Fruit fly (Drosophila melanogaster): ENCODE results near the gene Ets65A.

The Ets65A gene

dm6 chr3L:6085988-6086387, 11.4 kb upstream of the Ets65A start (continued):
- no peak for TF ChIP-seq prd (optimal IDR thresholded peaks at IDR 0.05)
- TF ChIP-seq prd (GFP tag; IDR thresholded peaks at IDR 0.05), result peak; percentile 45; the same call in 1 of the 3 replicates
- peak; percentile 24 for TF ChIP-seq jumu (GFP tag; optimal IDR thresholded peaks at IDR 0.05)
- peak; percentile 45 for TF ChIP-seq CG9817 (tag; optimal IDR thresholded peaks at IDR 0.05)
- TF ChIP-seq CG17385 (GFP tag; optimal IDR thresholded peaks at IDR 0.05), result peak; percentile 10
- no peak for TF ChIP-seq HmgD (GFP tag; optimal IDR thresholded peaks at IDR 0.05)
- peak; percentile 70 for TF ChIP-seq Ets65A (GFP tag)
- peak; percentile 19 for TF ChIP-seq CoRest (tag; optimal IDR thresholded peaks at IDR 0.05)
- TF ChIP-seq D19B (GFP tag; optimal IDR thresholded peaks at IDR 0.05), result no peak
- TF ChIP-seq Gug (GFP tag; IDR thresholded peaks at IDR 0.05), result 0 out of 4 replicates have a peak, but pooled peaks have one; percentile 17
- no peak for TF ChIP-seq shn (GFP tag; optimal IDR thresholded peaks at IDR 0.05)
- peak; percentile 12 for TF ChIP-seq pnt (GFP tag; optimal IDR thresholded peaks at IDR 0.05)
- peak; percentile 15 for TF ChIP-seq maf-S (GFP tag; optimal IDR thresholded peaks at IDR 0.05)
- TF ChIP-seq Hr3 (GFP tag; optimal IDR thresholded peaks at IDR 0.05), result peak; percentile 14
- peak in 1 of 2 experiments; percentile 34 for TF ChIP-seq Hr51 (GFP tag; optimal IDR thresholded peaks at IDR 0.05)
- TF ChIP-seq pho (GFP tag; optimal IDR thresholded peaks at IDR 0.05), result peak; percentile 38
- peak in 1 of 2 experiments; percentile 55 for TF ChIP-seq bsh (GFP tag; optimal IDR thresholded peaks at IDR 0.05)
- no peak for TF ChIP-seq CG11696 (GFP tag; IDR thresholded peaks at IDR 0.05)
- TF ChIP-seq CG8290 (GFP tag; optimal IDR thresholded peaks at IDR 0.05), result no peak
- peak in 1 of 2 experiments; percentile 5 for TF ChIP-seq CG8290 (tag; optimal IDR thresholded peaks at IDR 0.05)
- peak; percentile 46 for TF ChIP-seq CG1603 (tag; optimal IDR thresholded peaks at IDR 0.05)
- TF ChIP-seq Fer1 (GFP tag; optimal IDR thresholded peaks at IDR 0.05), result no peak
- TF ChIP-seq PHDP (tag; optimal IDR thresholded peaks at IDR 0.05), result peak; percentile 35
- peak; percentile 14 for TF ChIP-seq CG7786 (GFP tag; optimal IDR thresholded peaks at IDR 0.05)
- peak; percentile 7 for TF ChIP-seq Antp (GFP tag; optimal IDR thresholded peaks at IDR 0.05)
- TF ChIP-seq ATbp (GFP tag; optimal IDR thresholded peaks at IDR 0.05), result peak; percentile 27
- no peak for TF ChIP-seq stc (GFP tag; IDR thresholded peaks at IDR 0.05)
- TF ChIP-seq CG2678 (tag; optimal IDR thresholded peaks at IDR 0.05), result peak; percentile 50
- 0 out of 3 replicates have a peak, but pooled peaks have one; percentile 33 for TF ChIP-seq CG2889 (GFP tag; IDR thresholded peaks at IDR 0.05)
- TF ChIP-seq CG9727 (GFP tag; optimal IDR thresholded peaks at IDR 0.05), result peak; percentile 23
- no peak for TF ChIP-seq Doc3 (GFP tag; IDR thresholded peaks at IDR 0.05; ENCODE audit: partially characterized antibody)
- 0 out of 2 replicates have a peak, but pooled peaks have one; percentile 15 for TF ChIP-seq esg (GFP tag; conservative IDR thresholded peaks at IDR 0.05)
- no peak for TF ChIP-seq Fer2 (tag; optimal IDR thresholded peaks at IDR 0.05)
- no peak for TF ChIP-seq CG8924 (tag; optimal IDR thresholded peaks at IDR 0.05)

- TF ChIP-seq CG16813 (GFP tag; IDR thresholded peaks at IDR 0.05; ENCODE audit: partially characterized antibody) (0 out of 3 replicates have a peak, but pooled peaks have one; percentile 16), mam (GFP tag; optimal IDR thresholded peaks at IDR 0.05) (no peak)
Measured at dm6 chr3L:6093213-6093612, 4.2 kb upstream of the Ets65A start, which contains the start of gene CG10469. CG10469 (minus strand) TSS chr3L:6093313.

- TF ChIP-seq CG13894 (tag; optimal IDR thresholded peaks at IDR 0.05) (peak; percentile 93), Gsc (GFP tag; IDR thresholded peaks at IDR 0.05) (peak; percentile 95), CG12769 (tag; optimal IDR thresholded peaks at IDR 0.05) (no peak), maf-S (GFP tag; optimal IDR thresholded peaks at IDR 0.05) (peak; percentile 69), CG7745 (tag; optimal IDR thresholded peaks at IDR 0.05) (peak; percentile 4), Nf-YB (GFP tag; optimal IDR thresholded peaks at IDR 0.05) (peak; percentile 82), CG33557 (GFP tag; optimal IDR thresholded peaks at IDR 0.05) (peak; percentile 92), CG2199 (GFP tag; IDR thresholded peaks at IDR 0.05) (peak; percentile 94), CG4617 (GFP tag; optimal IDR thresholded peaks at IDR 0.05; ENCODE audit: borderline replicate concordance) (peak; percentile 97), fd96Cb (tag; optimal IDR thresholded peaks at IDR 0.05) (peak; percentile 97), CG32767 (GFP tag; IDR thresholded peaks at IDR 0.05) (peak; percentile 93), CG3065 (GFP tag; optimal IDR thresholded peaks at IDR 0.05) (peak; percentile 90), NFAT (GFP tag; IDR thresholded peaks at IDR 0.05) (peak; percentile 97), sisA (GFP tag; IDR thresholded peaks at IDR 0.05) (peak; percentile 99), ERR (GFP tag; optimal IDR thresholded peaks at IDR 0.05) (peak; percentile 16)
Measured at dm6 chr3L:6094697-6095096, 2.7 kb upstream of the Ets65A start, which contains the start of the genes CG10467 and loj. CG10467 (minus strand) TSS chr3L:6094747. loj (plus strand) TSS chr3L:6094987.
